Worm (Caenorhabditis elegans): ENCODE measurements around the gene F16B12.4.

The F16B12.4 gene

DNA sequence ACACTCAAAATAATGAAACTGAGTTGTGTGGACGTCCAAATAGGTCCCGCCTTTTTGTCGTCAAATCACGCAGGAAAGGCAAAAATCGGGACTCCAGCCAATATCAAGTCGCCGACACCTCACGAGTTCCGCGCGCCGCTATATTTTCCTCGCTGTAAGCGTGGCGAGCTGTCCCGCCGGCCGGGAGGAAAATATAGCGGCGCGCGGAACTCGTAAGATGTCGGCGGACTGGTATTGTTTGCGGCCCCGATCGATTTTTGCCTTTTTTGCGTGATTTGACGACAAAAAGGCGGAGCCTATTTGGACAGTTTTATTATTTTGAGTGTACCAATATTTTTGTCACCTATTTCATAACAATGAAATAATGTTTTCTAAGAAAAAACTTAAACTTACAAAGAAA, 35.7 kb downstream of the F16B12.4 start:
- TF ChIP-seq M03D4.4 (tag; optimal IDR thresholded peaks at IDR 0.05): no peak
- TF ChIP-seq elt-3 (tag; optimal IDR thresholded peaks at IDR 0.05): no peak
- TF ChIP-seq hlh-1 (tag; optimal IDR thresholded peaks at IDR 0.05): no peak
- TF ChIP-seq mab-5 (tag; optimal IDR thresholded peaks at IDR 0.05): no peak
- no peak for TF ChIP-seq lsy-2 (tag; optimal IDR thresholded peaks at IDR 0.05)
- TF ChIP-seq unc-62 (GFP tag; optimal IDR thresholded peaks at IDR 0.05): no peak

DNA sequence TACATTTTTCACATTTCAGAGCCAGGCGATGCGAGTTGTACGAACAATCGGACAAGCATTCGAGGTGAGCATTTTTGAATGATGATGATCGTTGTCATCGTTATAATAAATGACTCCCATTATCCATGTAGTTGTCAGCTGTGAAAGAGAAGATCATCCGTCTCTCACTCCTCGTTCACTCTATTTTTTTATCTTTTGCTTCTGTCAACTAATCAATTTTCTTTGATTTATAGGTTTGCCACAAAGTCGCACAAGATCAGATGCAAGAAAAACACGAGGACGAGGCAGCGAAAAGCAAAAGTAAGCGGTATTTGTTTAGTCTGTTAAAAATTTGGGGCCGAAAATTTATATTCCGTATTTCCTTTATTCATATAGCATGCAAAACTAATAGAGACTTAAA, 41.9 kb downstream of the F16B12.4 start:
- TF ChIP-seq hlh-1 (tag; optimal IDR thresholded peaks at IDR 0.05) (peak; percentile 14), snpc-4 (tag; optimal IDR thresholded peaks at IDR 0.05) (no peak), unc-62 (GFP tag; optimal IDR thresholded peaks at IDR 0.05) (peak; percentile 89)

DNA sequence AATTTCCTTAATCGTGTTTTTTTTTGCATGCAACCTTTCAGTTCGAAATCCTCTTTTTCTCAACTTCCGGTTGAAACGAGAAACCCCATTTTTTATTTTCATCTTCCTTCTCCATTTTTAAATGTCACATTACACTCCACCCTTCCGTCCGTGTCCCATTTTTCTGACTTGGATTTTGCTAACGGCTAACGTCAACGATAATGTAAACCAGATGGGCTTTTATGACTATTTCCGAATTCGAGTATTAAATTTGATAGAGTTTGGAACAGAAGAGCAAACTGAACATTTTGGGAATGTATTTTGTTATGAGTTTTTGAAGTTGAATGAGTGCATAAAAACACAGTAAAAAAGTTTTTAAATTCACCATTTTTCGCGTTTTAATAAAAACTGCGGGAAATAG, 42.8 kb downstream of the F16B12.4 start:
- TF ChIP-seq sptf-1 (tag; optimal IDR thresholded peaks at IDR 0.05): no peak
- no peak for TF ChIP-seq lsy-2 (tag; optimal IDR thresholded peaks at IDR 0.05)
- TF ChIP-seq sem-2 (GFP tag; optimal IDR thresholded peaks at IDR 0.05): no peak
- TF ChIP-seq unc-62 (GFP tag; optimal IDR thresholded peaks at IDR 0.05): no peak
- no peak for TF ChIP-seq unc-120 (tag; optimal IDR thresholded peaks at IDR 0.05; ENCODE audit: poor library complexity, severe bottlenecking)
- no peak for TF ChIP-seq ceh-43 (GFP tag; optimal IDR thresholded peaks at IDR 0.05)
- TF ChIP-seq mls-2 (tag; optimal IDR thresholded peaks at IDR 0.05): no peak
- no peak for TF ChIP-seq ceh-83 (GFP tag; optimal IDR thresholded peaks at IDR 0.05)
- TF ChIP-seq mep-1 (tag; optimal IDR thresholded peaks at IDR 0.05): no peak
- no peak for TF ChIP-seq drap-1 (GFP tag; optimal IDR thresholded peaks at IDR 0.05)
- TF ChIP-seq flh-1 (GFP tag; optimal IDR thresholded peaks at IDR 0.05): no peak
- no peak for TF ChIP-seq nhr-28 (tag; optimal IDR thresholded peaks at IDR 0.05)
- no peak for TF ChIP-seq elt-1 (tag; optimal IDR thresholded peaks at IDR 0.05; ENCODE audit: borderline replicate concordance, insufficient read depth)
- TF ChIP-seq elt-3 (tag; optimal IDR thresholded peaks at IDR 0.05): no peak
- no peak for TF ChIP-seq pha-4 (tag; optimal IDR thresholded peaks at IDR 0.05)
- TF ChIP-seq tbx-8 (GFP tag; optimal IDR thresholded peaks at IDR 0.05): no peak
- TF ChIP-seq bed-3 (GFP tag; optimal IDR thresholded peaks at IDR 0.05): no peak
- no peak for TF ChIP-seq nhr-237 (tag; optimal IDR thresholded peaks at IDR 0.05)
- TF ChIP-seq nhr-76 (tag; optimal IDR thresholded peaks at IDR 0.05): no peak

DNA sequence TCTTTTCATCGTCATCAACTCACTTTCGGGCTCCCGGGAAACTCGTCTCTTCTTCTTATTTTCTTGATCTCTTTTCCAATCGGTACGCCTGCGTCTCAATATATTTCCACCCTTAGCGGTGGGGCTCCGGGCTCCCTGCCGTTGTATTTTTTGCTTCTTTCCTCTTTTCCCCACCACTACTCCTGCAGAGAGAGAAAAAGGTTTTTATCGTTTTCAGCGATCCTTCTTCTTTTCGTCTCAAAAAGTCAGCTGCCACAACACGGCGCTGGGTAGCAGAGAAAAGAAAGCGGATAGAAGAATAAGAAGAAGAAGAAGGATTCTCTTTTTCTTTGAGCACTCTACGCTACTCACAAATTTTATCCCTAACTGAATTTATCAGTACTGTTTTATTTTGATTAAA, 43.7 kb downstream of the F16B12.4 start:
- TF ChIP-seq unc-120 (tag; optimal IDR thresholded peaks at IDR 0.05; ENCODE audit: poor library complexity, severe bottlenecking): peak; percentile 69
- peak; percentile 77 for TF ChIP-seq hlh-1 (tag; optimal IDR thresholded peaks at IDR 0.05)
- TF ChIP-seq pha-4 (tag; optimal IDR thresholded peaks at IDR 0.05): no peak
- TF ChIP-seq flh-1 (GFP tag; optimal IDR thresholded peaks at IDR 0.05): no peak
- no peak for TF ChIP-seq zip-8 (tag; optimal IDR thresholded peaks at IDR 0.05)

DNA sequence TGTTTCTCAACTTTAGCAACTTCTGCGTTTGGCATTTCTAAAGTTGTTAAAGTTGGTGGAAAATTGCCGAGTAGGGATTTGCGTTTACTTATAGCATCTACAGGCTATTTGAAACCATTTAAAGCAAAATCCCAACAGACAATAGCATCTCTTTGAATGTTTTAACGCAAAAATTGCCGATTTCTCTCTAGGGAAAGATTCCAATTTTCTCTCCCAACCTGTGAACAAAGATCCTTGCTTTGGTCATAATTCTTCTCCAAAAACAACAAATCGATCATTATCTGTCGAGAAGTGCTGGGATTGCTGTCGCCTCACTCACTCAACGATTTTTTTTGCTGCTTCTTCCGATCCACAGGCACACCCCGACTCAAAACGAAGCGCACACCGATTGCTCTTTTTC, 44.7 kb downstream of the F16B12.4 start:
- TF ChIP-seq ceh-43 (GFP tag; optimal IDR thresholded peaks at IDR 0.05) (no peak), nhr-237 (tag; optimal IDR thresholded peaks at IDR 0.05) (no peak), ceh-83 (GFP tag; optimal IDR thresholded peaks at IDR 0.05) (no peak), sptf-1 (tag; optimal IDR thresholded peaks at IDR 0.05) (no peak), lsy-2 (tag; optimal IDR thresholded peaks at IDR 0.05) (no peak), blmp-1 (tag; optimal IDR thresholded peaks at IDR 0.05) (no peak), nhr-76 (tag; optimal IDR thresholded peaks at IDR 0.05) (no peak), mls-2 (tag; optimal IDR thresholded peaks at IDR 0.05) (no peak), snpc-4 (tag; optimal IDR thresholded peaks at IDR 0.05) (no peak), lin-13 (tag; optimal IDR thresholded peaks at IDR 0.05) (no peak), flh-1 (GFP tag; optimal IDR thresholded peaks at IDR 0.05) (no peak), pha-4 (tag; optimal IDR thresholded peaks at IDR 0.05) (no peak)

DNA sequence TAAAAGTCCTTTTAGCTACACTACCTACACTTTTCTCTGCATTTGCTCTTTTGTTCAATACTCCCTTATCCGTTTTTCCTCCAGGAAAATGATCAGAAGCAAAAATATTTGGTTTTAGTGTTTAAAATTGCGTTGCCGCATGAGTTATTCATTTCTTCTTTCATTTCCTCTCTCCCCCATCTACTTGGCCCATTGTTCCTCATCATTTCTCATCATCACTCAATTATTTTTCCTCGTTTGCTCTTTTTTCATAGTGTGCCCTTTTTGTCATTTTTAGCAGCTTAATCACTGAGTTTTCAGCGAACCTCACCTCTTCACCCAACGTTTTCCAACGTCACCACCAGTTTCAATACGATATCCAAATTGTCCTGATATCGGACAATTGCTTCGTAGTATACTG, 49.2 kb downstream of the F16B12.4 start, which contains the start of gene dyc-1:
Gene dyc-1, plus strand, starts transcription at position 301 of the 400 bp plus-strand sequence.
- TF ChIP-seq ceh-83 (GFP tag; optimal IDR thresholded peaks at IDR 0.05) (no peak), M03D4.4 (tag; optimal IDR thresholded peaks at IDR 0.05) (no peak), ham-2 (GFP tag; optimal IDR thresholded peaks at IDR 0.05) (no peak), ztf-11 (tag; optimal IDR thresholded peaks at IDR 0.05) (no peak), unc-120 (tag; optimal IDR thresholded peaks at IDR 0.05; ENCODE audit: poor library complexity, severe bottlenecking) (no peak), ces-1 (GFP tag; optimal IDR thresholded peaks at IDR 0.05) (no peak), tbx-8 (GFP tag; optimal IDR thresholded peaks at IDR 0.05) (no peak), lsy-2 (tag; optimal IDR thresholded peaks at IDR 0.05) (no peak), hlh-1 (tag; optimal IDR thresholded peaks at IDR 0.05) (no peak), sptf-1 (tag; optimal IDR thresholded peaks at IDR 0.05) (no peak), bed-3 (GFP tag; optimal IDR thresholded peaks at IDR 0.05) (no peak)

All from whole organism, mixed stage, embryonic.